Worm (Caenorhabditis elegans): ENCODE data around the gene srx-120.
A peak's percentile ranks its signal among the peaks of the same experiment; 100 is the strongest.

Gene srx-120

DNA sequence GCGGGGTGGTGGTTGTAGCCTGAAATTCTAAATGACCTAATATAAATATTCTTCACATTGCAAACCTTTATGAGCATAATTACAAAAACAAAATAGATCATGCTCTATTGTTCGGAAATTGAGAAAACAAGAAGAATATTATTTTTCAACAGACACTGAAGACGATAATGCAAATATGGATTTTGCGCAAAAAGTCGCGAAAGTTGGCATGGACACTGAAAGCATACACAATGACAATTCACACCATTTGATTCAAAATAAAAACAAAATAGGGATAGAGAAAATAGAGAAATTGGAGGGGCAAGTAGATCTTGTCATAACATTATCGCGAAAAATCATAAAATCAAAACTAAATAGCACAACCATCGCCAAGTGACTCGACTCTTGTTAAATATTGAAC, 41.7 kb downstream of the srx-120 start, which contains the start of gene Y38E10A.35:
Gene Y38E10A.35, minus strand, starts transcription at position 101 of the 400 bp plus-strand sequence.
- TF ChIP-seq ceh-28 (tag; optimal IDR thresholded peaks at IDR 0.05) = no peak
- TF ChIP-seq nhr-67 (tag; optimal IDR thresholded peaks at IDR 0.05) = no peak
- TF ChIP-seq unc-62 (GFP tag; optimal IDR thresholded peaks at IDR 0.05) = no peak
- no peak for TF ChIP-seq nhr-25 (tag; optimal IDR thresholded peaks at IDR 0.05)
- no peak for TF ChIP-seq nhr-76 (tag; optimal IDR thresholded peaks at IDR 0.05)
- TF ChIP-seq nhr-77 (tag; optimal IDR thresholded peaks at IDR 0.05) = no peak
- TF ChIP-seq nfya-1 (tag; optimal IDR thresholded peaks at IDR 0.05; ENCODE audit: insufficient read depth) = no peak

DNA sequence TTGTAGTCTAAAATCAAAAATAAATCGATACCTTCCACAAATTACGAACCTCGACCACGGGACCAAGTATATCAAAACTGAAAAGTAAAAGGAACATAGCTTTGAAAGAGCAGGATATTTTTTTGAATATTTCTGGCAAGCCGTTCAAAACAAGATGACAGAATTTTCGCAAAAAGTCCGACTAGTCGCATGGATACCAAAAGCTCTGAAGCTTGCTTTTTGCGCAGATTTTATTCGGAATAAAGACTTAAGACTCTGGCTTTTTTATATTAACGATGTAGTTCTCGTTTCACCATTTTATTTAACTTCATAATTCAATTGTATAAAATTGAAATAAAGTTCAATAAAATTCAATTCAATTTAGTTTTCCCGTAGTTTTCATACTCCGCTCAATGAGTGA, 42.5 kb downstream of the srx-120 start, which contains the start of gene Y38E10A.2:
Gene Y38E10A.2, minus strand, starts transcription at position 101 of the 400 bp plus-strand sequence.
- TF ChIP-seq hmg-11 (tag; optimal IDR thresholded peaks at IDR 0.05) = no peak
- TF ChIP-seq ama-1 (optimal IDR thresholded peaks at IDR 0.05) = no peak
- no peak for TF ChIP-seq fkh-10 (GFP tag; optimal IDR thresholded peaks at IDR 0.05)
- TF ChIP-seq sea-2 (GFP tag; optimal IDR thresholded peaks at IDR 0.05) = no peak
- no peak for TF ChIP-seq egl-5 (tag; optimal IDR thresholded peaks at IDR 0.05)
- no peak for TF ChIP-seq elt-1 (tag; optimal IDR thresholded peaks at IDR 0.05)
- no peak for TF ChIP-seq jun-1 (tag; optimal IDR thresholded peaks at IDR 0.05)
- TF ChIP-seq elt-3 (tag; optimal IDR thresholded peaks at IDR 0.05) = no peak
- TF ChIP-seq nhr-43 (tag; optimal IDR thresholded peaks at IDR 0.05; ENCODE audit: poor library complexity, severe bottlenecking) = no peak
- no peak for TF ChIP-seq nhr-237 (tag; optimal IDR thresholded peaks at IDR 0.05)

DNA sequence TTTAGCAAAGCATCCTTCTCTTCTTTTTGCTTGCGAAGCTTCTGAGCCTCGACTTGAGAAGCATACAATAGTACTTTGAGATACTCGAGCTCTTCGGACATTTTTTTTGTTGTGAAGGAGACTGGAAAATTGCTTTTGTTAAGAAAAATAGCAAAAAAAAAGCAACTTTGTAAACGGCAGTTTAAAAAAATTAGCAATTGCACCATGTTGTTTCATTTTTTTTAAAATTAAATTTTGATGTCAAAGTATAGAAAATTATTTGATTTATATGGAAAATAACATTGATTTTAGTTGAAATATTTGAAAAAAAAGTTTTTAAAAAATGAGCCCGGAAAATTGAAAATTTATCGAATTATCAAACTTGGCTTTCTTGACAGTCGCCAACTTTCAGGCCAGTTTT, 43.6 kb downstream of the srx-120 start, which contains the start of gene Y38E10A.3:
Gene Y38E10A.3, minus strand, starts transcription at position 101 of the 400 bp plus-strand sequence.
- TF ChIP-seq nfya-1 (tag; optimal IDR thresholded peaks at IDR 0.05; ENCODE audit: insufficient read depth) (no peak), ceh-16 (tag; optimal IDR thresholded peaks at IDR 0.05) (no peak), nhr-23 (tag; optimal IDR thresholded peaks at IDR 0.05) (no peak), nhr-77 (tag; optimal IDR thresholded peaks at IDR 0.05) (no peak), mdl-1 (tag; optimal IDR thresholded peaks at IDR 0.05) (no peak), jun-1 (tag; optimal IDR thresholded peaks at IDR 0.05) (no peak), ama-1 (optimal IDR thresholded peaks at IDR 0.05) (no peak), elt-2 (tag; optimal IDR thresholded peaks at IDR 0.05) (no peak), pha-4 (tag; optimal IDR thresholded peaks at IDR 0.05) (no peak), ztf-4 (tag; optimal IDR thresholded peaks at IDR 0.05) (no peak), elt-3 (tag; optimal IDR thresholded peaks at IDR 0.05) (no peak), snpc-4 (tag; optimal IDR thresholded peaks at IDR 0.05) (no peak), sea-2 (GFP tag; optimal IDR thresholded peaks at IDR 0.05) (no peak), nhr-67 (tag; optimal IDR thresholded peaks at IDR 0.05) (no peak)

DNA sequence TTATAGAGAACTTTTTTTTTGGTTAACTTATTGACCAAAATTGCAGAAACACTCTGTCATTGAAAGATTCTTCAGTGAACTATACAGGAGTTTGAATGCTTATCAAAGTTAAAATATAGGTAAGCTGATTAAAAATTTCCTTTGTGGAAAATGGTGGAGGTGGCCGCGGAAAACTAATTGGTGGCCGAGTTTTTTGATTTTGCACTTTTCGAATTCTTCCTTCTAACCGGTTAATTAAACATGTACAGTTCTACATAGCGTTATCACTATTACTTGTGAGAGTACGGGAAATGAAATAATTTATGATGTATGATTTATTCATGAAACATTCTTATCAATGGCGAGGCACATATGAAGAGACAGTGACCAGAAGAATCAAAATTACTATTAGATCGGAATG, 46.7 kb downstream of the srx-120 start, which contains the start of gene clec-8:
Gene clec-8, minus strand, starts transcription at position 308 of the 400 bp plus-strand sequence.
- TF ChIP-seq unc-39 (tag; optimal IDR thresholded peaks at IDR 0.05) = no peak
- no peak for TF ChIP-seq nhr-77 (tag; optimal IDR thresholded peaks at IDR 0.05)
- peak; percentile 74 for TF ChIP-seq elt-2 (tag; optimal IDR thresholded peaks at IDR 0.05)
- peak; percentile 74 for TF ChIP-seq pqm-1 (tag; optimal IDR thresholded peaks at IDR 0.05)
- peak; percentile 27 for TF ChIP-seq ceh-28 (tag; optimal IDR thresholded peaks at IDR 0.05)

DNA sequence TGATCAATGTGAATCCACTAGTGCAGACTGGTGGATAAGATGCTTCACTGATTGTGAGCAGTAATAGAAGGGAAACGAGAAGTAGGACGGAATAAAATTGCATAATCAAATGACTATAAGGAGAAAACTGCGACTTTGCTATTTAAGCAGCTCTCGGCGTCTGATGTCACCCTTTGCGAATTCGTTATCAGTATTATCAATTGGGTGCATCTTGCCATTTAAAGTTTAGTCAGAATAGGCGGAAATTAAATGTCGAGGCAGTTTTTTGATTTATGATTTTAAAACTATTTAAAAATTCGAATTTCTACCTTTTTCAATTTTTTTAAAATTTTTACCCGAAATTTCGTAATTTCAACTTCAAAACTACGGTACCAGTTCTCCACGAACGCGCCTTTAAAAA, 49.9 kb downstream of the srx-120 start, which contains the start of gene clec-4:
Gene clec-4, minus strand, starts transcription at position 162 of the 400 bp plus-strand sequence.
- peak; percentile 31 for TF ChIP-seq elt-2 (tag; optimal IDR thresholded peaks at IDR 0.05)
- peak; percentile 63 for TF ChIP-seq pqm-1 (tag; optimal IDR thresholded peaks at IDR 0.05)
- TF ChIP-seq lsy-12 (tag; optimal IDR thresholded peaks at IDR 0.05) = no peak
